Fruit fly (Drosophila melanogaster): ENCODE results near the gene Cpr.

Cpr gene

DNA sequence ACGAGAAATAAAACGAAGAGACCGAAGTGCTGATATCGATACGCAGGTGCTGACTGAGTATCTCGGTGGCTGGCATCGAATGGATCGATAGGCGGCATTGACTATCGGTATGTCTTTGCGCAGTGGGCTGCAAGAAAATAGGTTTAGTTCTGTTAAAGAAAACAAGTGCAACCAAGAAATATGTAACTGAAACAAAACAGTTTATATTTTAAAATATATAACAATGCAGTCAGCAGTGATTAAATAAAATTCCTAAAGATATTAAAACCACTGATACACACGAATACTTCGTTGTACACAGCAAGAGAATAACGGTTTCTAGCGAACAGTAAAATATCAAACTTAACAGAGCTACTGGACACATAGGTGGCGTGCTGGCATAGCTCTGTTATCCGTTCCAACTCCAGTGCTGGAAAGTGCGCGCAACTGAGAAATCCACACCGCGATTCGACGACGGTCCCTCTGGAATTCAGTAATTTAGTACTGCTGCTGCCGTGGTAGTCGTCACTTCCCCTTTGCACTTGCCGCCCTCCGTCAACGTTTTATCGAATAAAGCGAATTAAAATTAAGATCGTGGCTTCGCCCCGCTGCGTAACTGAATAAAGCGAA, at the start of gene Cpr, which contains the start of gene Pez:
Gene Cpr, plus strand, starts transcription at position 470 of the 609 bp plus-strand sequence.
Gene Pez, minus strand, starts transcription at position 305 of the 609 bp plus-strand sequence.
- TF ChIP-seq Snoo (tag; optimal IDR thresholded peaks at IDR 0.05), result peak; percentile 22
- TF ChIP-seq CG4496 (GFP tag; IDR thresholded peaks at IDR 0.05), result peak; percentile 67; the same call in 2 of the 3 replicates
- TF ChIP-seq D1 (tag; optimal IDR thresholded peaks at IDR 0.05), result no peak
- no peak for TF ChIP-seq EcR (GFP tag; optimal IDR thresholded peaks at IDR 0.05)
- TF ChIP-seq CG15710 (tag; optimal IDR thresholded peaks at IDR 0.05), result no peak
- no peak for TF ChIP-seq fd96Ca (GFP tag; IDR thresholded peaks at IDR 0.05)

DNA sequence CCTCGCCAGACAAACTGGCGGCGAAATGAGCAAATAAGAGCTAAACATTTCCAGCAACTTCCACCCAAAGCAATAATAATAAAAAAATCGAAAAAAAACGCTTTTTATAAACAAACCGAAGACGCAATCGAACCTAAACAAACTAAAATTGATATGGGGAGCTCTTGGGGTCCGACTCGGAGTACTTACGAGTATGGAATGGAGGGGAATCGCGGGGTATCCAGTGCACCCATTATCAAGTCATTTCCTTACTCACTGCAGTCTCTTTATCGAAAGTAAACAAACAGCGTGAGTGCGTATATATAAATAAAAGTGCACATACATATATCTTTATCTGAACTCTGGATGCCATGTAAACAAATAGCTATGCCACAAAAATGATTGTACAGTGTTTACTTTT, 47.0 kb upstream of the Cpr start:
- peak; percentile 12 for TF ChIP-seq Pif1A (GFP tag; optimal IDR thresholded peaks at IDR 0.05)
- peak; percentile 29; the same call in 1 of the 3 replicates for TF ChIP-seq CG4496 (GFP tag; IDR thresholded peaks at IDR 0.05)
- peak; percentile 34; the same call in 1 of the 2 replicates for TF ChIP-seq Ets98B (GFP tag; IDR thresholded peaks at IDR 0.05)
- no peak for TF ChIP-seq CG15710 (tag; optimal IDR thresholded peaks at IDR 0.05)

DNA sequence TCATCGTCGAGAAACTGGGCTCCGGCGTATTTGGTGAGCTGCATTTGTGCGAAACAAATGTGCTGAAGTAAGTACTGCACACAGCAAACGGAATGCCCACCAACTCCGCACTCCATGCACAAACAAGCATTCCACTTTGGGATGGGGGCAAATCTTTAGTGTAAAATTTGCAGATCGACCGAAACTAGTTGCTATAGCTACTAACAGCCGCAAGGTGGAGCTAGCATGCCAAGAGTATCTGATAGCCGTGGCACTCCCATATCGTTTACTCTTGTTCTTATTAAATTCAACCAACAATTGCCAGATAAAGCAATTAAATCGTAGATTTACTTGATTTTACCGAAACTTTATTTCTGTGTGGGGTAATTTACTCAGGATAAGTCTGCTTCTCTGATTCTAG, 37.0 kb upstream of the Cpr start:
- no peak for TF ChIP-seq fd96Ca (GFP tag; IDR thresholded peaks at IDR 0.05)
- no peak for TF ChIP-seq CG8159 (tag; optimal IDR thresholded peaks at IDR 0.05)

DNA sequence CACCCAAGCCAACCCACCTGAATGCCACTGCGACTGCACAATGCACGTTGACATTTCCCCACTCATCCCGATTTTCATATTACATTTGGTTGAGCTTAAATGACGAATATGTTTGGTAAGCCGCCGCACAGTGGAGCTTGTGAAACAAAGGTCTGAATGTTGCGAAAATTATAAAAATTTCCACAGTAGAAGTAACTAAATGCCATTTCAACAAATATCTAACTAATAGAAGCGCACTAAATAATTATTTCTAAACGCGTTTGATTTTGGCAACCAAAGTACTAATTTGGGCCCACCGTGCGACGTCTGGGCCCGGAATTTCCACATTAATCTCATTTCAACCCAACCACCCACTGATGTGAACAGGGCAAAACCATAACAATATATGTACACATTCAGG, 31.7 kb upstream of the Cpr start:
- TF ChIP-seq CG8301 (tag; optimal IDR thresholded peaks at IDR 0.05), result no peak
- peak; percentile 20; the same call in 1 of the 3 replicates for TF ChIP-seq CG4496 (GFP tag; IDR thresholded peaks at IDR 0.05)
- TF ChIP-seq Pif1B (GFP tag; optimal IDR thresholded peaks at IDR 0.05), result peak; percentile 20
- peak; percentile 34; the same call in 1 of the 2 replicates for TF ChIP-seq Ets98B (GFP tag; IDR thresholded peaks at IDR 0.05)
- TF ChIP-seq EcR (GFP tag; optimal IDR thresholded peaks at IDR 0.05), result no peak
- no peak for TF ChIP-seq CG17806 (tag; optimal IDR thresholded peaks at IDR 0.05)
- 0 out of 2 replicates have a peak, but pooled peaks have one; percentile 24 for TF ChIP-seq CG12605 (GFP tag; IDR thresholded peaks at IDR 0.05)
- TF ChIP-seq CG14655 (GFP tag; optimal IDR thresholded peaks at IDR 0.05), result peak; percentile 34
- peak; percentile 23 for TF ChIP-seq Pif1A (GFP tag; optimal IDR thresholded peaks at IDR 0.05)
- no peak for TF ChIP-seq CG13204 (GFP tag; optimal IDR thresholded peaks at IDR 0.05)
- TF ChIP-seq CG8159 (tag; optimal IDR thresholded peaks at IDR 0.05), result peak; percentile 60
- 0 out of 3 replicates have a peak, but pooled peaks have one; percentile 57 for TF ChIP-seq fd96Ca (GFP tag; IDR thresholded peaks at IDR 0.05)
- peak; percentile 33 for TF ChIP-seq CG15710 (tag; optimal IDR thresholded peaks at IDR 0.05)
- peak; percentile 31 for TF ChIP-seq CG34367 (tag; optimal IDR thresholded peaks at IDR 0.05)
- peak; percentile 46 for TF ChIP-seq CG9948 (tag; optimal IDR thresholded peaks at IDR 0.05)

DNA sequence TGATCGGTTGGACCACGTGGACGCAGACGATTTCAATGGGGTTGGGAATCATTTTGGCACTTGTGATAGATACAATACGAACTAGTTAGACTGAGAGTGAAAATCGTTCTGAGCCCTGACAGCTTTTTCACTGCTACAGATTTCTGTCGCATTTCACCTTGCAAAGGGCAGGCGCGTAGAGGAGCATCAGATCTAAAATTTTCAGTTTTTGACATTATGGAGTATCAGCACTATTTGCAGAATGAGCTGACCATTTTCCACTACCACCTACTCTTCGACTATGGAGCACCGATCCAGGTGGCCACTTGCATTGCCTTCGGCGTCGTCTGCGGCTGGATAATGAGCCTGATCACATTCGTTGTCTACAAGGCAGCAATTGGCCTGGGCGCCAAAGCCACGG, 30.0 kb upstream of the Cpr start, which contains the start of the genes CG43922 and CG13984:
Gene CG43922, minus strand, starts transcription at position 101 of the 400 bp plus-strand sequence.
Gene CG13984, plus strand, starts transcription at position 169 of the 400 bp plus-strand sequence.
- TF ChIP-seq fd96Ca (GFP tag; IDR thresholded peaks at IDR 0.05) (no peak), CG8301 (tag; optimal IDR thresholded peaks at IDR 0.05) (no peak), CG8159 (tag; optimal IDR thresholded peaks at IDR 0.05) (no peak), CG14655 (GFP tag; optimal IDR thresholded peaks at IDR 0.05) (no peak), D1 (tag; optimal IDR thresholded peaks at IDR 0.05) (no peak), Pif1A (GFP tag; optimal IDR thresholded peaks at IDR 0.05) (no peak), CG12605 (GFP tag; IDR thresholded peaks at IDR 0.05) (no peak), CG9948 (tag; optimal IDR thresholded peaks at IDR 0.05) (no peak), CG10348 (GFP tag; IDR thresholded peaks at IDR 0.05) (no peak), EcR (GFP tag; optimal IDR thresholded peaks at IDR 0.05) (no peak), CG34367 (tag; optimal IDR thresholded peaks at IDR 0.05) (no peak), Pif1B (GFP tag; optimal IDR thresholded peaks at IDR 0.05) (no peak), Snoo (tag; optimal IDR thresholded peaks at IDR 0.05) (no peak), CG15710 (tag; optimal IDR thresholded peaks at IDR 0.05) (no peak), CG4496 (GFP tag; IDR thresholded peaks at IDR 0.05) (no peak)

DNA sequence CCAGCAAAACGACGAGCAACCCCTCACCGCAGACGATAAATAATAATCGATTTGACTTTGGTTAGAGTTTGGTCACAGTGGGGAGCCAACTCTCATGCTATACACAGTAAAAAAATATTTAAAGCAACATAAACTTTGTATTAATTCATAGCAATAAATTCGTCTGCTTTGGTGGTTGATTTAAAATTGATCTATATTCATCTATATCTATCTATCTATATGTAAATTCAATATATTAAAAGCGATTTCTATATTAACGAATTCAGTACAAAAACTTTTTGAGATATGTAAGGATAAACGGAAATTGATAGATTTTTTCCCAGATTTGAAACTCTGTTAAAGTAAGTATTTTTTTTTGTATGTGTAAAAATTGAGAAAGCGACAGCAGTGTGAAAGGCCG, 28.8 kb upstream of the Cpr start:
- no peak for TF ChIP-seq CG8159 (tag; optimal IDR thresholded peaks at IDR 0.05)
- TF ChIP-seq CG12605 (GFP tag; IDR thresholded peaks at IDR 0.05), result no peak
- no peak for TF ChIP-seq CG14655 (GFP tag; optimal IDR thresholded peaks at IDR 0.05)
- TF ChIP-seq gl (tag; optimal IDR thresholded peaks at IDR 0.05), result no peak
- no peak for TF ChIP-seq rn (GFP tag; IDR thresholded peaks at IDR 0.05)
- TF ChIP-seq fd96Ca (GFP tag; IDR thresholded peaks at IDR 0.05), result no peak
- no peak for TF ChIP-seq CG9948 (tag; optimal IDR thresholded peaks at IDR 0.05)
- no peak for TF ChIP-seq CG34367 (tag; optimal IDR thresholded peaks at IDR 0.05)
- no peak for TF ChIP-seq Pif1A (GFP tag; optimal IDR thresholded peaks at IDR 0.05)
- no peak for TF ChIP-seq Ets98B (GFP tag; IDR thresholded peaks at IDR 0.05)
- TF ChIP-seq CG17806 (tag; optimal IDR thresholded peaks at IDR 0.05), result no peak
- TF ChIP-seq EcR (GFP tag; optimal IDR thresholded peaks at IDR 0.05), result no peak
- no peak for TF ChIP-seq D1 (tag; optimal IDR thresholded peaks at IDR 0.05)
- no peak for TF ChIP-seq CG15710 (tag; optimal IDR thresholded peaks at IDR 0.05)
- no peak for TF ChIP-seq CG13204 (GFP tag; optimal IDR thresholded peaks at IDR 0.05)
- TF ChIP-seq CG10348 (GFP tag; IDR thresholded peaks at IDR 0.05), result no peak
- no peak for TF ChIP-seq CG32121 (GFP tag; IDR thresholded peaks at IDR 0.05)
- TF ChIP-seq Pif1B (GFP tag; optimal IDR thresholded peaks at IDR 0.05), result no peak
- no peak for TF ChIP-seq Snoo (tag; optimal IDR thresholded peaks at IDR 0.05)
- no peak for TF ChIP-seq CG4496 (GFP tag; IDR thresholded peaks at IDR 0.05)
